Worm (Caenorhabditis elegans): Measurements from ENCODE around the gene his-59.

his-59 gene

ce11 chrIV:7508850-7509249 is 20.8 kb downstream of the his-59 start:
- TF ChIP-seq lin-39 (tag; optimal IDR thresholded peaks at IDR 0.05), result no peak
- no peak for TF ChIP-seq nhr-237 (tag; optimal IDR thresholded peaks at IDR 0.05)
- no peak for TF ChIP-seq ceh-16 (tag; optimal IDR thresholded peaks at IDR 0.05)
- TF ChIP-seq pha-4 (tag; optimal IDR thresholded peaks at IDR 0.05), result peak; percentile 61
- TF ChIP-seq pqm-1 (tag; optimal IDR thresholded peaks at IDR 0.05), result no peak

- TF ChIP-seq pha-4 (tag; optimal IDR thresholded peaks at IDR 0.05), result no peak
- TF ChIP-seq elt-3 (tag; optimal IDR thresholded peaks at IDR 0.05), result no peak
- no peak for TF ChIP-seq ceh-9 (tag; optimal IDR thresholded peaks at IDR 0.05)
- no peak for TF ChIP-seq nhr-76 (tag; optimal IDR thresholded peaks at IDR 0.05)
- peak; percentile 18 for TF ChIP-seq lin-15B (tag; optimal IDR thresholded peaks at IDR 0.05)
- peak; percentile 96 for TF ChIP-seq nfya-1 (tag; optimal IDR thresholded peaks at IDR 0.05; ENCODE audit: insufficient read depth)
- no peak for TF ChIP-seq sea-2 (GFP tag; optimal IDR thresholded peaks at IDR 0.05)
Observed at ce11 chrIV:7510829-7511228, 22.8 kb downstream of the his-59 start.

- TF ChIP-seq lin-39 (tag; optimal IDR thresholded peaks at IDR 0.05) (peak; percentile 6), fkh-2 (tag; optimal IDR thresholded peaks at IDR 0.05) (no peak), nfya-1 (tag; optimal IDR thresholded peaks at IDR 0.05; ENCODE audit: insufficient read depth) (peak; percentile 71), snpc-4 (tag; optimal IDR thresholded peaks at IDR 0.05) (peak; percentile 26), nhr-12 (tag; optimal IDR thresholded peaks at IDR 0.05) (no peak), lin-15B (tag; optimal IDR thresholded peaks at IDR 0.05) (peak; percentile 54), nhr-237 (tag; optimal IDR thresholded peaks at IDR 0.05) (no peak), R02D3.7 (tag; optimal IDR thresholded peaks at IDR 0.05) (peak; percentile 88), ceh-16 (tag; optimal IDR thresholded peaks at IDR 0.05) (no peak), nhr-23 (tag; optimal IDR thresholded peaks at IDR 0.05) (peak; percentile 44), pha-4 (tag; optimal IDR thresholded peaks at IDR 0.05) (peak; percentile 79), hmg-11 (tag; optimal IDR thresholded peaks at IDR 0.05) (peak; percentile 10), ceh-28 (tag; optimal IDR thresholded peaks at IDR 0.05) (peak; percentile 41)
Observed at ce11 chrIV:7512617-7513233, 24.7 kb downstream of the his-59 start, which contains the start of the genes plc-4 and R05G6.4. plc-4 (minus strand) TSS chrIV:7512667. R05G6.4 (plus strand) TSS chrIV:7513233.

- TF ChIP-seq elt-1 (tag; optimal IDR thresholded peaks at IDR 0.05) (no peak), skn-1 (tag; optimal IDR thresholded peaks at IDR 0.05) (no peak), nhr-25 (tag; optimal IDR thresholded peaks at IDR 0.05) (no peak), lsy-12 (tag; optimal IDR thresholded peaks at IDR 0.05) (no peak), pqm-1 (tag; optimal IDR thresholded peaks at IDR 0.05) (no peak), ceh-28 (tag; optimal IDR thresholded peaks at IDR 0.05) (no peak), ceh-9 (tag; optimal IDR thresholded peaks at IDR 0.05) (no peak), egl-5 (tag; optimal IDR thresholded peaks at IDR 0.05) (no peak), unc-39 (tag; optimal IDR thresholded peaks at IDR 0.05) (no peak), nhr-12 (tag; optimal IDR thresholded peaks at IDR 0.05) (no peak), R02D3.7 (tag; optimal IDR thresholded peaks at IDR 0.05) (no peak), nhr-43 (tag; optimal IDR thresholded peaks at IDR 0.05; ENCODE audit: poor library complexity, severe bottlenecking) (no peak)
Observed at ce11 chrIV:7516167-7516566, 28.1 kb downstream of the his-59 start, which contains the start of the genes R05G6.9 and R05G6.3. R05G6.9 (minus strand) TSS chrIV:7516267. R05G6.3 (plus strand) TSS chrIV:7516552.

ce11 chrIV:7520258-7520657 is 32.2 kb downstream of the his-59 start:
- peak; percentile 50 for TF ChIP-seq pha-4 (tag; optimal IDR thresholded peaks at IDR 0.05)
- no peak for TF ChIP-seq egl-27 (tag; optimal IDR thresholded peaks at IDR 0.05)
- TF ChIP-seq unc-39 (tag; optimal IDR thresholded peaks at IDR 0.05), result no peak
- TF ChIP-seq ama-1 (optimal IDR thresholded peaks at IDR 0.05), result no peak
- no peak for TF ChIP-seq nhr-28 (tag; optimal IDR thresholded peaks at IDR 0.05)
- no peak for TF ChIP-seq ztf-4 (tag; optimal IDR thresholded peaks at IDR 0.05)
- no peak for TF ChIP-seq nhr-76 (tag; optimal IDR thresholded peaks at IDR 0.05)
- peak; percentile 62 for TF ChIP-seq elt-2 (tag; optimal IDR thresholded peaks at IDR 0.05)
- no peak for TF ChIP-seq nhr-237 (tag; optimal IDR thresholded peaks at IDR 0.05)
- no peak for TF ChIP-seq fkh-10 (GFP tag; optimal IDR thresholded peaks at IDR 0.05)
- TF ChIP-seq pqm-1 (tag; optimal IDR thresholded peaks at IDR 0.05), result peak; percentile 73

- TF ChIP-seq sea-2 (GFP tag; optimal IDR thresholded peaks at IDR 0.05), result no peak
- TF ChIP-seq nhr-76 (tag; optimal IDR thresholded peaks at IDR 0.05), result no peak
- TF ChIP-seq pqm-1 (tag; optimal IDR thresholded peaks at IDR 0.05), result peak; percentile 50
- TF ChIP-seq elt-2 (tag; optimal IDR thresholded peaks at IDR 0.05), result peak; percentile 65
- no peak for TF ChIP-seq nhr-25 (tag; optimal IDR thresholded peaks at IDR 0.05)
- TF ChIP-seq egl-5 (tag; optimal IDR thresholded peaks at IDR 0.05), result no peak
- TF ChIP-seq pha-4 (tag; optimal IDR thresholded peaks at IDR 0.05), result peak; percentile 48
Observed at ce11 chrIV:7520841-7521240, 32.8 kb downstream of the his-59 start.
